Worm (Caenorhabditis elegans) whole organism, mixed stage, embryonic: ENCODE measurements around the gene pfn-2.

Experiments
- bed-3 ChIP-seq: fragments of 200-800 bp; sonication (Bioruptor generic); optimal IDR thresholded peaks from 3 replicates; lab custom pipeline; 2018; ENCODE audit warnings: mild to moderate bottlenecking, missing genetic modification characterization, moderate library complexity, missing compliant biosample characterization
- drap-1 ChIP-seq: fragments of 200-800 bp; sonication (Bioruptor generic); optimal IDR thresholded peaks from 3 replicates; lab custom pipeline; 2018; ENCODE audit warnings: mild to moderate bottlenecking, missing genetic modification characterization, missing compliant biosample characterization
- ham-2 ChIP-seq: fragments of 200-800 bp; sonication (Bioruptor generic); optimal IDR thresholded peaks from 2 replicates; lab custom pipeline; 2018; ENCODE audit warnings: mild to moderate bottlenecking, missing genetic modification characterization, missing compliant biosample characterization
- unc-62 ChIP-seq: fragments of 150-350 bp; optimal IDR thresholded peaks from 2 replicates; lab custom pipeline; 2014; ENCODE audit warnings: missing biosample characterization, missing genetic modification reagents, missing genetic modification characterization

DNA sequence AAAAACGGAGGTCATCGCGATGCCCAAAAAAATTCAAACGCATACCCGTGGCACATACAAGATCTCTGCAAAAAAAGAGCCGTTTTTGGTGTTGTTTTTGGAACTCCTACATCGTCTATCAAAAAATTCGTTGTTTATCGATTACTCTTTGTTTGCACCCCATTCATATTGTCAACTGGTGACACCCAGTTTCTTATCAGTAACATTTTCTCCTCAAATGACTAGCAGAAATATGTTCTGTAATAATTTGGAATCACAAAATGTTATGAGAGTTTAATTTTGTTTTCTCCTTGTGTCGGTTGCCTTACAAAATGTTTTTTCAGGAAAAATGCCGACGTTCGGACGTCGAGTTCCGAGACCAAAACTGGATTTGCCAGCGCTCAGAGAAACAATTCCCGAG lies 20.9 kb upstream of the pfn-2 start, which contains the start of gene sek-4:
- TF ChIP-seq bed-3 (GFP tag; lab: Kevin White, UChicago), result no peak
- no peak for TF ChIP-seq unc-62 (GFP tag; lab: Kevin White, UChicago)
- no peak for TF ChIP-seq ham-2 (GFP tag; lab: Kevin White, UChicago)
- TF ChIP-seq drap-1 (GFP tag; lab: Kevin White, UChicago), result no peak
